Fruit fly (Drosophila melanogaster) whole organism, prepupa: Measurements from ENCODE around the gene CG5535.

Experiments
- CG3919 ChIP-seq: fragments of 200-800 bp; sonication (Bioruptor generic); optimal IDR thresholded peaks from 3 replicates; lab custom pipeline; 2016; ENCODE audit warnings: missing biosample characterization, missing genetic modification characterization
- ss ChIP-seq, 2 experiments: fragments of 200-800 bp; sonication (Bioruptor generic); optimal IDR thresholded peaks; 2 replicates in 1 of 2; 3 replicates in 1 of 2; lab custom pipeline; 2017 to 2018; ENCODE audit warnings: mild to moderate bottlenecking in 2 of 2, missing biosample characterization in 2 of 2, missing genetic modification characterization in 2 of 2, moderate library complexity in 1 of 2

DNA sequence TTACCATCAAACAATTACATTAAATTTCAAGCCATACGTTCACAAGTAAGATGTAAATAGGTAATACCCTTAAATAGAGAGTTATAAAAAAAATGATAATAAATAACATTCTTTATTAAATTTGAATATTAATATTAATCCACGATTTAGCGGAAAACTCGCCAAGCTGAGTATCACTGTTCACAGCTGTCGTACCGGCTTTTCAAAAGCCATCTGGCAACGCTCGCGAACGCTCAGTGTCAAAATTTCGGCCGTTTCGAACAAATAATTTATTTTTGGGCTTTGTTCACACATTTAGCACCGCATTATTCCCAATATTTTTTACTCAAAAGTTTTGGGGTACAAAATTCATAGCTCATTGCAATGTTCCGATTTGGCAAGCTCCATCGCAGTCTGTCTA is 7.1 kb downstream of the CG5535 start, which contains the start of gene TrpRS-m:
- TF ChIP-seq CG3919 (GFP tag; lab: Kevin White, UChicago) (no peak), ss (GFP tag; optimal IDR thresholded peaks at IDR 0.05; lab: Kevin White, UChicago) (no peak)
